Worm (Caenorhabditis elegans) whole organism, mixed stage, embryonic: ENCODE measurements around the gene mop-25.1.

Source experiments
- M03D4.4 ChIP-seq: sonication (generic microtip); optimal IDR thresholded peaks from 2 replicates; lab custom pipeline; 2017; ENCODE audit warnings: mild to moderate bottlenecking, missing genetic modification characterization, missing compliant biosample characterization
- bed-3 ChIP-seq: fragments of 200-800 bp; sonication (Bioruptor generic); optimal IDR thresholded peaks from 3 replicates; lab custom pipeline; 2018; ENCODE audit warnings: mild to moderate bottlenecking, missing genetic modification characterization, moderate library complexity, missing compliant biosample characterization
- blmp-1 ChIP-seq: fragments of 150-350 bp; optimal IDR thresholded peaks from 2 replicates; lab custom pipeline; 2014; ENCODE audit warnings: missing biosample characterization, missing genetic modification characterization
- ceh-39 ChIP-seq: fragments of 150-350 bp; optimal IDR thresholded peaks from 2 replicates; lab custom pipeline; 2014; ENCODE audit warnings: missing biosample characterization, missing genetic modification characterization
- ceh-83 ChIP-seq: fragments of 200-800 bp; sonication (Bioruptor generic); optimal IDR thresholded peaks from 2 replicates; lab custom pipeline; 2018; ENCODE audit warnings: mild to moderate bottlenecking, missing genetic modification characterization, missing compliant biosample characterization
- ces-1 ChIP-seq: fragments of 150-350 bp; optimal IDR thresholded peaks from 2 replicates; lab custom pipeline; 2014; ENCODE audit warnings: missing biosample characterization, missing genetic modification reagents, missing genetic modification characterization
- cnd-1 ChIP-seq: fragments of 200-800 bp; sonication (Bioruptor generic); optimal IDR thresholded peaks from 2 replicates; lab custom pipeline; 2018; ENCODE audit warnings: mild to moderate bottlenecking, missing genetic modification characterization, missing compliant biosample characterization
- drap-1 ChIP-seq: fragments of 200-800 bp; sonication (Bioruptor generic); optimal IDR thresholded peaks from 3 replicates; lab custom pipeline; 2018; ENCODE audit warnings: mild to moderate bottlenecking, missing genetic modification characterization, missing compliant biosample characterization
- elt-1 ChIP-seq: sonication (generic microtip); optimal IDR thresholded peaks from 2 replicates; lab custom pipeline; 2017; ENCODE audit warnings: missing genetic modification characterization, mild to moderate bottlenecking, missing compliant biosample characterization, antibody characterized with exemption, moderate library complexity, borderline replicate concordance; ENCODE audit not compliant: insufficient read depth
- elt-3 ChIP-seq: fragments of 150-350 bp; optimal IDR thresholded peaks from 2 replicates; lab custom pipeline; 2014; ENCODE audit warnings: missing biosample characterization, missing genetic modification characterization
- flh-1 ChIP-seq: fragments of 200-800 bp; sonication (Bioruptor generic); optimal IDR thresholded peaks from 2 replicates; lab custom pipeline; 2018; ENCODE audit warnings: mild to moderate bottlenecking, missing genetic modification characterization, moderate library complexity, missing compliant biosample characterization
- ham-2 ChIP-seq: fragments of 200-800 bp; sonication (Bioruptor generic); optimal IDR thresholded peaks from 2 replicates; lab custom pipeline; 2018; ENCODE audit warnings: mild to moderate bottlenecking, missing genetic modification characterization, missing compliant biosample characterization
- hlh-1 ChIP-seq: fragments of 150-350 bp; optimal IDR thresholded peaks from 2 replicates; lab custom pipeline; 2014; ENCODE audit warnings: missing biosample characterization, missing genetic modification reagents, missing genetic modification characterization
- lin-13 ChIP-seq: fragments of 150-350 bp; optimal IDR thresholded peaks from 2 replicates; lab custom pipeline; 2014; ENCODE audit warnings: missing biosample characterization, missing genetic modification characterization
- lin-32 ChIP-seq: fragments of 200-800 bp; sonication (Bioruptor generic); optimal IDR thresholded peaks from 2 replicates; lab custom pipeline; 2018; ENCODE audit warnings: mild to moderate bottlenecking, missing genetic modification characterization, missing compliant biosample characterization
- lsy-2 ChIP-seq: fragments of 150-350 bp; optimal IDR thresholded peaks from 2 replicates; lab custom pipeline; 2014; ENCODE audit warnings: missing biosample characterization, missing genetic modification characterization
- mep-1 ChIP-seq: fragments of 150-350 bp; optimal IDR thresholded peaks from 2 replicates; lab custom pipeline; 2017; ENCODE audit warnings: missing biosample characterization, missing genetic modification reagents, missing genetic modification characterization, inconsistent platforms
- mls-2 ChIP-seq: sonication (generic microtip); optimal IDR thresholded peaks from 2 replicates; lab custom pipeline; 2016; ENCODE audit warnings: mild to moderate bottlenecking, missing genetic modification characterization, moderate library complexity, missing compliant biosample characterization
- nhr-12 ChIP-seq: fragments of 150-350 bp; optimal IDR thresholded peaks from 2 replicates; lab custom pipeline; 2014; ENCODE audit warnings: missing biosample characterization, missing genetic modification characterization
- nhr-2 ChIP-seq: fragments of 150-350 bp; optimal IDR thresholded peaks from 2 replicates; lab custom pipeline; 2014; ENCODE audit warnings: missing biosample characterization, missing genetic modification characterization
- nhr-237 ChIP-seq: fragments of 150-350 bp; optimal IDR thresholded peaks from 2 replicates; lab custom pipeline; 2014; ENCODE audit warnings: missing biosample characterization, missing genetic modification characterization
- nhr-28 ChIP-seq: fragments of 150-350 bp; optimal IDR thresholded peaks from 2 replicates; lab custom pipeline; 2014; ENCODE audit warnings: missing biosample characterization, missing genetic modification characterization
- nhr-76 ChIP-seq: sonication (generic microtip); optimal IDR thresholded peaks from 2 replicates; lab custom pipeline; 2017; ENCODE audit warnings: missing biosample characterization, missing genetic modification characterization
- pha-4 ChIP-seq: fragments of 150-350 bp; optimal IDR thresholded peaks from 2 replicates; lab custom pipeline; 2018; ENCODE audit warnings: missing biosample characterization, missing genetic modification reagents, missing genetic modification characterization
- sem-2 ChIP-seq: fragments of 200-800 bp; sonication (Bioruptor generic); optimal IDR thresholded peaks from 2 replicates; lab custom pipeline; 2018; ENCODE audit warnings: mild to moderate bottlenecking, missing genetic modification characterization, missing compliant biosample characterization
- snpc-4 ChIP-seq: fragments of 150-350 bp; optimal IDR thresholded peaks from 2 replicates; lab custom pipeline; 2014; ENCODE audit warnings: missing biosample characterization, missing genetic modification characterization
- sptf-1 ChIP-seq: sonication (generic microtip); optimal IDR thresholded peaks from 2 replicates; lab custom pipeline; 2017; ENCODE audit warnings: mild to moderate bottlenecking, missing genetic modification characterization, moderate library complexity, missing compliant biosample characterization
- tbx-8 ChIP-seq: fragments of 200-800 bp; sonication (Bioruptor generic); optimal IDR thresholded peaks from 2 replicates; lab custom pipeline; 2018; ENCODE audit warnings: mild to moderate bottlenecking, missing genetic modification characterization, moderate library complexity, missing compliant biosample characterization
- unc-120 ChIP-seq: sonication (generic microtip); optimal IDR thresholded peaks from 2 replicates; lab custom pipeline; 2017; ENCODE audit warnings: missing genetic modification characterization, missing compliant biosample characterization; ENCODE audit not compliant: poor library complexity, severe bottlenecking
- unc-39 ChIP-seq: fragments of 150-350 bp; optimal IDR thresholded peaks from 2 replicates; lab custom pipeline; 2014; ENCODE audit warnings: missing biosample characterization, missing genetic modification characterization
- zip-8 ChIP-seq: fragments of 150-350 bp; optimal IDR thresholded peaks from 2 replicates; lab custom pipeline; 2014; ENCODE audit warnings: missing biosample characterization, missing genetic modification characterization
- ztf-11 ChIP-seq: fragments of 150-350 bp; optimal IDR thresholded peaks from 2 replicates; lab custom pipeline; 2014; ENCODE audit warnings: missing biosample characterization, missing genetic modification characterization

mop-25.1 gene

DNA sequence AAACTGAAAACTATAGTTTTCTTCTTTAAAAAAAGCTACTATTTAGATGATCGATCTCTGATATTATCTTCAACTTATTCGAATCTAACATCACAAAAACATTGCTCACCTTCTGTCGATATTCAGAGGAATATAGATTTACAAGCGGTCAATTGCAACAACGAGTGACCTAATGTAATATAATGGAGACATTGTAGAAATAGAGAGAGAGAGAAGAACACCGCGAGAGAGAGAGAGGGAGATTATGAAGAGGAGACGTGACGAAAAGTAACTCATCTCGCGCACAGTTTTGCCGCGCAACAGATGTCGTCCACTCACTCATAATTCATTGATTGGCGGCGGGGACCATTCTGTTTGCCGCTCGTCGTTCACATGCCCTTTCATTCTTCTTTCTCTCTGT, 1.6 kb upstream of the mop-25.1 start:
- TF ChIP-seq cnd-1 = peak; percentile 35
- no peak for TF ChIP-seq elt-1 (tag; lab: Kevin White, UChicago)
- no peak for TF ChIP-seq mls-2 (tag; lab: Kevin White, UChicago)
- TF ChIP-seq sem-2 = no peak
- peak; percentile 54 for TF ChIP-seq hlh-1 (tag; lab: Kevin White, UChicago)
- TF ChIP-seq lin-32 = peak; percentile 46
- TF ChIP-seq bed-3 = no peak
- no peak for TF ChIP-seq ceh-83 (GFP tag; lab: Kevin White, UChicago)
- TF ChIP-seq ceh-39 (tag; lab: Kevin White, UChicago) = peak; percentile 27
- TF ChIP-seq flh-1 = no peak
- TF ChIP-seq nhr-2 = peak; percentile 73
- peak; percentile 65 for TF ChIP-seq ces-1 (GFP tag; lab: Kevin White, UChicago)

- peak; percentile 35 for TF ChIP-seq unc-120 (tag; lab: Kevin White, UChicago)
- TF ChIP-seq blmp-1 (tag; lab: Kevin White, UChicago) = peak; percentile 2
- no peak for TF ChIP-seq mep-1 (tag; lab: Kevin White, UChicago)
- TF ChIP-seq pha-4 (tag; lab: Kevin White, UChicago) = peak; percentile 27
- TF ChIP-seq lin-13 (tag; lab: Kevin White, UChicago) = no peak
- peak; percentile 13 for TF ChIP-seq drap-1 (GFP tag; lab: Kevin White, UChicago)
- no peak for TF ChIP-seq ztf-11 (tag; lab: Kevin White, UChicago)
- TF ChIP-seq tbx-8 (GFP tag; lab: Kevin White, UChicago) = no peak
- TF ChIP-seq, all 35 proteins: peak for 4
Measured at ce11 chrX:4016113-4016512, 4.1 kb downstream of the mop-25.1 start, which contains the start of gene hrg-1. Gene hrg-1, minus strand, starts transcription at chrX:4016221.

DNA sequence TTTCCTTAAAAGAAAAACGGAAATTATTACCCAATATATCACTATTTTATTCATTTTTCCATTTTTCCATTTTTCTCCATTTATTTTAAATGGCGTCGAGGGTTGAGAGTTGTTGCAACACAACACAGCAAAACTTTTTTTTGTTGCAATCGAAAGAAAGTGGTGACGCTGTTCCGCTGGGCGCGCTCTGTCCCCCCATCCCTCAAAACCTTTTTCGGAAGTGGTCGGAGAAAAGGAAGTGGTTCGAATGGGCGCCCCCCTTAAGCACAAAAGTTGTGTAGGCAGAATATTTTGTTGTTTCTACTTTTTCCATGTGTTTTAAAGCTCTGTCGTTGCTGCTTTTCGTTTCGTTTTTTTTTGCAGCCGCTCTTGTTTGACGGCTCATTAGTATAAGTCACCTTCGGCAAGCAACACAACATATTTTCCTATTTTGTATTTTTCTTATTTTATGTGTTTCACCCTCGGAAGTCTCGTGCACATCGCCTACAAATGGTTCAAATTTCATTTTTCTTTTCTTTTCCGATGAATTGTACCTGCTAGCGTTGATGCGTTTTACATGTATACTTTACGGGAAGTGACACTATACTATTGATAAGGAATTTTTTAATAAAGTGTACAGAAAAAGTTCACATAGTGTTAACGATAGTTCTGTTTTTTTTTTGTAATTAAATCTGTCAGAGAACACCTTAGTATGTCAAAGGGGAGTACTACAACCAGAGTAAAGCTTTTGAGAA, 5.7 kb downstream of the mop-25.1 start:
- TF ChIP-seq nhr-12 = no peak
- TF ChIP-seq sem-2 = no peak
- no peak for TF ChIP-seq sptf-1 (tag; lab: Kevin White, UChicago)
- TF ChIP-seq lsy-2 (tag; lab: Kevin White, UChicago) = no peak
- no peak for TF ChIP-seq unc-39 (tag; lab: Kevin White, UChicago)
- no peak for TF ChIP-seq mls-2 (tag; lab: Kevin White, UChicago)
- no peak for TF ChIP-seq ceh-83 (GFP tag; lab: Kevin White, UChicago)
- TF ChIP-seq hlh-1 (tag; lab: Kevin White, UChicago) = no peak
- no peak for TF ChIP-seq flh-1
- TF ChIP-seq cnd-1 = no peak
- no peak for TF ChIP-seq nhr-76 (tag; lab: Kevin White, UChicago)
- TF ChIP-seq ztf-11 (tag; lab: Kevin White, UChicago) = no peak
- TF ChIP-seq nhr-28 = no peak
- TF ChIP-seq, all 35 proteins: peak for 0

- TF ChIP-seq nhr-237 = no peak
- TF ChIP-seq ceh-39 (tag; lab: Kevin White, UChicago) = no peak
- no peak for TF ChIP-seq ham-2
- TF ChIP-seq nhr-76 (tag; lab: Kevin White, UChicago) = no peak
- no peak for TF ChIP-seq elt-1 (tag; lab: Kevin White, UChicago)
- TF ChIP-seq cnd-1 = no peak
- no peak for TF ChIP-seq snpc-4 (tag; lab: Kevin White, UChicago)
- no peak for TF ChIP-seq M03D4.4 (tag; lab: Kevin White, UChicago)
Measured at ce11 chrX:4018566-4019182, 6.7 kb downstream of the mop-25.1 start.

ce11 chrX:4021967-4022366, 9.9 kb downstream of the mop-25.1 start, which contains the start of gene acr-10:
Gene acr-10, plus strand, starts transcription at chrX:4022267.
- TF ChIP-seq snpc-4 (tag; lab: Kevin White, UChicago) = no peak
- no peak for TF ChIP-seq zip-8 (tag; lab: Kevin White, UChicago)
- TF ChIP-seq drap-1 (GFP tag; lab: Kevin White, UChicago) = no peak
- no peak for TF ChIP-seq lin-13 (tag; lab: Kevin White, UChicago)
- no peak for TF ChIP-seq ces-1 (GFP tag; lab: Kevin White, UChicago)
- no peak for TF ChIP-seq elt-3 (tag; lab: Kevin White, UChicago)
